Worm (Caenorhabditis elegans): ENCODE data around the gene T26A5.6.

T26A5.6 gene

ce11 chrIII:6402810-6403209 lies 47.7 kb downstream of the T26A5.6 start:
- TF ChIP-seq lin-13 (tag; optimal IDR thresholded peaks at IDR 0.05) (no peak), mep-1 (tag; optimal IDR thresholded peaks at IDR 0.05) (no peak), ham-2 (GFP tag; optimal IDR thresholded peaks at IDR 0.05) (no peak), zip-8 (tag; optimal IDR thresholded peaks at IDR 0.05) (no peak), lsy-2 (tag; optimal IDR thresholded peaks at IDR 0.05) (no peak), pha-4 (tag; optimal IDR thresholded peaks at IDR 0.05) (no peak), nhr-12 (tag; optimal IDR thresholded peaks at IDR 0.05) (no peak), ceh-83 (GFP tag; optimal IDR thresholded peaks at IDR 0.05) (no peak), elt-3 (tag; optimal IDR thresholded peaks at IDR 0.05) (no peak), mls-2 (tag; optimal IDR thresholded peaks at IDR 0.05) (no peak), elt-1 (tag; optimal IDR thresholded peaks at IDR 0.05; ENCODE audit: borderline replicate concordance, insufficient read depth) (no peak), M03D4.4 (tag; optimal IDR thresholded peaks at IDR 0.05) (no peak), ceh-39 (tag; optimal IDR thresholded peaks at IDR 0.05) (no peak), ces-1 (GFP tag; optimal IDR thresholded peaks at IDR 0.05) (no peak)

ce11 chrIII:6402346-6402745 lies 48.1 kb downstream of the T26A5.6 start:
- peak; percentile 69 for TF ChIP-seq unc-120 (tag; optimal IDR thresholded peaks at IDR 0.05; ENCODE audit: poor library complexity, severe bottlenecking)
- TF ChIP-seq unc-62 (GFP tag; optimal IDR thresholded peaks at IDR 0.05) = peak; percentile 89
- no peak for TF ChIP-seq pha-4 (tag; optimal IDR thresholded peaks at IDR 0.05)
- no peak for TF ChIP-seq M03D4.4 (tag; optimal IDR thresholded peaks at IDR 0.05)
- TF ChIP-seq mab-5 (tag; optimal IDR thresholded peaks at IDR 0.05) = peak; percentile 48
- TF ChIP-seq elt-1 (tag; optimal IDR thresholded peaks at IDR 0.05; ENCODE audit: borderline replicate concordance, insufficient read depth) = no peak
- peak; percentile 99 for TF ChIP-seq hlh-1 (tag; optimal IDR thresholded peaks at IDR 0.05)
- TF ChIP-seq snpc-4 (tag; optimal IDR thresholded peaks at IDR 0.05) = no peak
- TF ChIP-seq blmp-1 (tag; optimal IDR thresholded peaks at IDR 0.05) = no peak
- no peak for TF ChIP-seq nhr-76 (tag; optimal IDR thresholded peaks at IDR 0.05)
- TF ChIP-seq tbx-8 (GFP tag; optimal IDR thresholded peaks at IDR 0.05) = no peak
- no peak for TF ChIP-seq flh-1 (GFP tag; optimal IDR thresholded peaks at IDR 0.05)
- TF ChIP-seq ham-2 (GFP tag; optimal IDR thresholded peaks at IDR 0.05) = no peak

ce11 chrIII:6399424-6399823 lies 51.1 kb downstream of the T26A5.6 start:
- TF ChIP-seq ces-1 (GFP tag; optimal IDR thresholded peaks at IDR 0.05) (peak; percentile 57), lin-13 (tag; optimal IDR thresholded peaks at IDR 0.05) (no peak)

Data from whole organism, mixed stage, embryonic.